Worm (Caenorhabditis elegans): ENCODE data around the gene btb-10.

DNA sequence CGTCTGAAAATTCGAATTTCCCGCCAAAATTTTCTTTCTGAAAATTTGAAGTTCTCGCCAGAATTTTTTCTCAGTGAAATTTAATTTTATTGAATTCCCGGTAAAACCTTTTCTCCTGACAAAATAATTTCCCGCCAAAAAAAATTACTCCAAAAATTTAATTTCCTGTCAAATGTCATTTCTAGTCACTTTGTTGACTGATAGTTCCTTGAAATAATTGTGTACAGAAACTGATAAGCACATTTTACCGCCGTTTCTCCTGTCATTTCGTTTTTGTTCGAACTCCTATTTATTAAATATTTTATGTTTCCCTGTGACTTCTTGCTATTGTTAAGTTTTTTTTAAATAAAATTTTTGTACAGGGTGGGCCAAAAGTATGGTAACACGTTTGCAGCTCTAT lies 3.3 kb upstream of the btb-10 start:
- TF ChIP-seq ztf-29 (GFP tag; IDR thresholded peaks at IDR 0.05) (no peak), tab-1 (GFP tag; IDR thresholded peaks at IDR 0.05) (no peak), cog-1 (tag; optimal IDR thresholded peaks at IDR 0.05) (no peak), ztf-23 (GFP tag; IDR thresholded peaks at IDR 0.05) (no peak), ref-1 (GFP tag; conservative IDR thresholded peaks at IDR 0.05) (no peak)

Data from whole organism, midembryonic.